Worm (Caenorhabditis elegans): Measurements from ENCODE around the gene B0507.3.

ce11 chrV:8754670-8755069 is 14.0 kb upstream of the B0507.3 start, which contains the start of gene B0507.4:
- TF ChIP-seq lsy-2 (tag; optimal IDR thresholded peaks at IDR 0.05), result no peak
- TF ChIP-seq daf-12 (tag; optimal IDR thresholded peaks at IDR 0.05), result no peak
- TF ChIP-seq nhr-28 (tag; optimal IDR thresholded peaks at IDR 0.05), result no peak
- TF ChIP-seq daf-19 (GFP tag; conservative IDR thresholded peaks at IDR 0.05), result no peak
- no peak for TF ChIP-seq egl-27 (tag; optimal IDR thresholded peaks at IDR 0.05)
